Worm (Caenorhabditis elegans) whole organism, L2 larva: ENCODE measurements around the gene alkb-7.

Experiments used
- C34F6.9 ChIP-seq: fragments of 150-350 bp; optimal IDR thresholded peaks from 2 replicates; lab custom pipeline; 2014; ENCODE audit warnings: missing biosample characterization, missing genetic modification characterization
- ZK546.5 ChIP-seq: sonication (generic microtip); optimal IDR thresholded peaks from 2 replicates; lab custom pipeline; 2017; ENCODE audit warnings: missing biosample characterization, missing genetic modification characterization
- alr-1 ChIP-seq: fragments of 150-350 bp; optimal IDR thresholded peaks from 2 replicates; lab custom pipeline; 2014; ENCODE audit warnings: missing biosample characterization, missing genetic modification characterization
- aly-2 ChIP-seq: fragments of 150-350 bp; optimal IDR thresholded peaks from 2 replicates; lab custom pipeline; 2014; ENCODE audit warnings: missing biosample characterization, missing genetic modification characterization
- ama-1 ChIP-seq: fragments of 150-350 bp; optimal IDR thresholded peaks from 2 replicates; lab custom pipeline; 2018; ENCODE audit warnings: inconsistent platforms
- blmp-1 ChIP-seq: sonication (generic microtip); optimal IDR thresholded peaks from 2 replicates; lab custom pipeline; 2017; ENCODE audit warnings: missing genetic modification characterization, mild to moderate bottlenecking, missing compliant biosample characterization, antibody characterized with exemption, moderate library complexity; ENCODE audit not compliant: insufficient read depth
- crh-2 ChIP-seq: sonication (generic microtip); optimal IDR thresholded peaks from 2 replicates; lab custom pipeline; 2017; ENCODE audit warnings: missing biosample characterization, missing genetic modification characterization
- egl-27 ChIP-seq: sonication (generic microtip); optimal IDR thresholded peaks from 3 replicates; lab custom pipeline; 2017; ENCODE audit warnings: missing biosample characterization, missing genetic modification reagents, missing genetic modification characterization
- elt-1 ChIP-seq: fragments of 150-350 bp; optimal IDR thresholded peaks from 2 replicates; lab custom pipeline; 2014; ENCODE audit warnings: missing biosample characterization, missing genetic modification characterization
- elt-3 ChIP-seq: sonication (generic microtip); optimal IDR thresholded peaks from 2 replicates; lab custom pipeline; 2017; ENCODE audit warnings: missing biosample characterization, missing genetic modification characterization
- fos-1 ChIP-seq: fragments of 150-350 bp; optimal IDR thresholded peaks from 2 replicates; lab custom pipeline; 2014; ENCODE audit warnings: missing biosample characterization, missing genetic modification characterization
- lin-13 ChIP-seq: fragments of 150-350 bp; optimal IDR thresholded peaks from 2 replicates; lab custom pipeline; 2014; ENCODE audit warnings: missing biosample characterization, missing genetic modification reagents, missing genetic modification characterization
- lin-39 ChIP-seq: fragments of 150-350 bp; optimal IDR thresholded peaks from 2 replicates; lab custom pipeline; 2014; ENCODE audit warnings: missing biosample characterization, missing genetic modification reagents, missing genetic modification characterization
- lsy-2 ChIP-seq, 2 experiments: fragments of 150-350 bp in 1 of 2; sonication (generic microtip) in 1 of 2; optimal IDR thresholded peaks; 2 replicates each; lab custom pipeline; 2014 to 2017; ENCODE audit warnings: missing biosample characterization in 2 of 2, missing genetic modification characterization in 2 of 2
- mab-5 ChIP-seq: fragments of 150-350 bp; optimal IDR thresholded peaks from 2 replicates; lab custom pipeline; 2014; ENCODE audit warnings: missing biosample characterization, missing genetic modification characterization
- mbf-1 ChIP-seq: sonication (generic microtip); optimal IDR thresholded peaks from 2 replicates; lab custom pipeline; 2017; ENCODE audit warnings: missing biosample characterization, missing genetic modification characterization
- mdl-1 ChIP-seq, 2 experiments: fragments of 150-350 bp in 1 of 2; sonication (generic microtip) in 1 of 2; optimal IDR thresholded peaks; 2 replicates each; lab custom pipeline; 2017; ENCODE audit warnings: missing biosample characterization in 2 of 2, missing genetic modification characterization in 2 of 2
- nhr-11 ChIP-seq: fragments of 150-350 bp; optimal IDR thresholded peaks from 2 replicates; lab custom pipeline; 2014; ENCODE audit warnings: missing biosample characterization, missing genetic modification characterization
- nhr-12 ChIP-seq: fragments of 150-350 bp; optimal IDR thresholded peaks from 2 replicates; lab custom pipeline; 2014; ENCODE audit warnings: missing biosample characterization, missing genetic modification characterization
- nhr-129 ChIP-seq: fragments of 150-350 bp; optimal IDR thresholded peaks from 2 replicates; lab custom pipeline; 2014; ENCODE audit warnings: missing biosample characterization, missing genetic modification characterization
- nhr-21 ChIP-seq: fragments of 150-350 bp; optimal IDR thresholded peaks from 2 replicates; lab custom pipeline; 2014; ENCODE audit warnings: missing biosample characterization, missing genetic modification characterization
- nhr-23 ChIP-seq: fragments of 150-350 bp; optimal IDR thresholded peaks from 2 replicates; lab custom pipeline; 2014; ENCODE audit warnings: missing biosample characterization, missing genetic modification reagents, missing genetic modification characterization
- nhr-77 ChIP-seq: fragments of 150-350 bp; optimal IDR thresholded peaks from 2 replicates; lab custom pipeline; 2014; ENCODE audit warnings: missing biosample characterization, missing genetic modification characterization
- skn-1 ChIP-seq: sonication (generic microtip); optimal IDR thresholded peaks from 2 replicates; lab custom pipeline; 2017; ENCODE audit warnings: missing biosample characterization, missing genetic modification characterization
- sma-3 ChIP-seq: sonication (generic microtip); optimal IDR thresholded peaks from 2 replicates; lab custom pipeline; 2016; ENCODE audit warnings: missing genetic modification reagents, missing genetic modification characterization, missing compliant biosample characterization
- sma-9 ChIP-seq, 2 experiments: fragments of 150-350 bp in 1 of 2; sonication (generic microtip) in 1 of 2; optimal IDR thresholded peaks; 2 replicates each; lab custom pipeline; 2014 to 2016; ENCODE audit warnings: missing genetic modification characterization in 2 of 2, mild to moderate bottlenecking in 1 of 2, missing biosample characterization in 1 of 2, missing compliant biosample characterization in 1 of 2, missing genetic modification reagents in 1 of 2, moderate library complexity in 1 of 2
- snpc-4 ChIP-seq: fragments of 150-350 bp; optimal IDR thresholded peaks from 2 replicates; lab custom pipeline; 2014; ENCODE audit warnings: missing biosample characterization, missing genetic modification characterization
- unc-55 ChIP-seq: fragments of 150-350 bp; sonication (generic microtip); optimal IDR thresholded peaks from 3 replicates; lab custom pipeline; 2014; ENCODE audit warnings: missing biosample characterization, missing genetic modification reagents, missing genetic modification characterization
- ztf-11 ChIP-seq: sonication (generic microtip); optimal IDR thresholded peaks from 2 replicates; lab custom pipeline; 2017; ENCODE audit warnings: missing biosample characterization, missing genetic modification characterization
- ztf-4 ChIP-seq: fragments of 150-350 bp; optimal IDR thresholded peaks from 2 replicates; lab custom pipeline; 2014; ENCODE audit warnings: missing biosample characterization, missing genetic modification characterization

alkb-7 gene

DNA sequence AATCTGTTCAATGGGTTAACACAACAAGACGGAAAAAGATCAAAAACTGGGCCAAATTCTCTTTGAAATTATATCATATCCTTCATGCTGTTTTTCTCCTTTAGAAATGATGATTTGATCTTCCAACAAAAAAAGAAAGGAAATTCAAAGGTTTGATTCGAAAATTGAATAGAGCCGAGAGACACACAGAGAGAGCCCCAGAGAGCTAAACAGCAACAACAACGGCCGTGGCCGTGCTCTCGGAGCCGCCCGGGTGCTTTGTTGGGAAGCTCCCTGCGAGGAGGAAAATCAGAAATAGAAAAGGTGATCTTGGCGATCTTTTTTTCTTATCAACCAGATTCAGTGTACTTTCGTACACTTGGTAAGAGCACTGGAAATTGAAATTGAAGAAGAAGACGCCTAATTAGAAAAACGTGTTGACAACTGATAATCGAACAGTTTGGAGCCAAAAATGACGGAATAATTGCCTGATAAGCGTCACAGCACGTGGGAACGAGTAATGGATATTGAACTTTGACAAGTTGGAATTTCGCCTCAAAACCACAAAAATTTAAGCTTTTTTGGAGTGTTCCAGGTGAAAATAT, 9.3 kb upstream of the alkb-7 start:
- TF ChIP-seq sma-9 (GFP tag; optimal IDR thresholded peaks at IDR 0.05; lab: Kevin White, UChicago) (peak; percentile 50), sma-9 (tag; optimal IDR thresholded peaks at IDR 0.05; lab: Kevin White, UChicago) (no peak), alr-1 (no peak), crh-2 (peak; percentile 61), C34F6.9 (tag; lab: Kevin White, UChicago) (peak; percentile 30), fos-1 (peak; percentile 52), elt-1 (tag; lab: Kevin White, UChicago) (no peak), lin-13 (peak; percentile 25), unc-55 (GFP tag; lab: Kevin White, UChicago) (no peak), lsy-2 (tag; optimal IDR thresholded peaks at IDR 0.05; lab: Kevin White, UChicago) (peak in 1 of 2 experiments; percentile 26), lin-39 (tag; lab: Kevin White, UChicago) (no peak), ama-1 (peak; percentile 36)
- TF ChIP-seq, all 48 proteins: peak for 7

- TF ChIP-seq sma-3 (GFP tag; lab: Kevin White, UChicago) (no peak), elt-1 (tag; lab: Kevin White, UChicago) (no peak), elt-3 (no peak), nhr-77 (tag; lab: Kevin White, UChicago) (no peak), mab-5 (no peak), alr-1 (no peak), lin-13 (no peak), ztf-11 (tag; lab: Kevin White, UChicago) (no peak), nhr-23 (tag; lab: Kevin White, UChicago) (no peak), blmp-1 (tag; lab: Kevin White, UChicago) (no peak), nhr-21 (tag; lab: Kevin White, UChicago) (no peak)
Observed at ce11 chrII:12796040-12796502, 8.1 kb upstream of the alkb-7 start, which contains the start of gene cpt-1. TSS of gene cpt-1 (minus strand) at chrII:12796452.

ce11 chrII:12795188-12795587, 7.2 kb upstream of the alkb-7 start:
- TF ChIP-seq ztf-4 (peak; percentile 18), blmp-1 (tag; lab: Kevin White, UChicago) (no peak)

DNA sequence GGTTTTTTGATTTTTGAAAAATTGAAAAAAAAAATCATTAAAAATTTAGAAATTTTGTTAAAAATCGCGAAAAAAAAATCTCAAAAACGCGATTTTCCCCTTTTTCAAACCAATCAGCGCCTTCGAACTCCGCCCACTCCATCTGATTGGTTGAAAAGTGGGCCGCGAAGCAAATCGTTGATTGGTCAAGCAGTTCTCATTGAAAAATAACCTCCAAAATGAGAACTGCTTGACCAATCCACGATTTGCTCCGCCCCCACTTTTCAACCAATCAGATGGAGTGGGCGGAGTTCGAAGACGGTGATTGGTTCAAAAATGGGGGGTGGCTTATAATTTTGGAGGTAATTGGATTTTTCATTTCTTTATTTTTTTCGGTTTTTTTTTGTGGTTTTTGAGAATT, 2.4 kb upstream of the alkb-7 start:
- TF ChIP-seq C34F6.9 (tag; lab: Kevin White, UChicago), result no peak
- TF ChIP-seq, all 48 proteins: peak for 0

DNA sequence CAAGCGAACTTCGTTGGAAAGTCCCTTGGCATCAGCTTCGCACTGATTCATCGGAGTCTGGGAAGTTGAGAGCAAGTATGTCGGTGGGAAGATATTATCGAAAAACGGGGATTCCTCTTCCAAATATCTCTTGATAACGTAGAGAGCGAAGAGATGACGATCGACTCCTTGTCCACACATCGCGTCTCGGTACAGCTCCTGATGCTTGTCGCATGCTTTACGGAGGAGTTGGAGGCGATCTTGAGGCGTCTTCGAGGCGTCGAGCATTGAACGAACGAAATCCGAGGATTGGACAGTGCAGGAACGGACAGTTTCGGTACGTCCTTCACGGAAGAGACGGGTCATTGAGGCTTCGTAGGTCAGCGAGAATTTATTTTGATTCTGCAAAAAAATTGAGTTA, 1.5 kb upstream of the alkb-7 start:
- TF ChIP-seq nhr-77 (tag; lab: Kevin White, UChicago) (no peak), skn-1 (tag; lab: Kevin White, UChicago) (no peak), nhr-11 (no peak), ZK546.5 (tag; lab: Kevin White, UChicago) (no peak), sma-9 (GFP tag; optimal IDR thresholded peaks at IDR 0.05; lab: Kevin White, UChicago) (no peak), sma-9 (tag; optimal IDR thresholded peaks at IDR 0.05; lab: Kevin White, UChicago) (no peak), lin-39 (tag; lab: Kevin White, UChicago) (no peak), snpc-4 (tag; lab: Kevin White, UChicago) (no peak), elt-1 (tag; lab: Kevin White, UChicago) (no peak), mbf-1 (no peak), nhr-12 (tag; lab: Kevin White, UChicago) (no peak), nhr-129 (no peak), egl-27 (tag; lab: Kevin White, UChicago) (no peak), aly-2 (no peak), mab-5 (no peak)

DNA sequence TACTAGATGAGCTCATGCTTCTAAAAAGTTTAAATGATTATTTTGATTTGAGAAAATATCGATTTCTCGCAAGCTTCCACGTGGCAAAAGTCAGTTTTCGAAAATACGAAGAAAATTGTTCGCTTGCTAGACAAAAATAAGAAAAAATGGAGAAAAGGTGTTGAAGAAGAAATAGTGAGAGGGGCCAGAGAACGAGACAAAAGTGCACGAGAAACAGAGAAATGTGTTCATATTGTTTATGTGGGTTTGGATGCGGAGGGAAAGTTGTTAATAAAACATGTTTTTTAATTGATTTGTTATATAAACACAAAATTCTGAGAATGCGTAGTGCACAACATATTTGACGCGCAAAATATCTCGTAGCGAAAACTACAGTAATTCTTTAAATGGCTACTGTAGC, 2.6 kb downstream of the alkb-7 start, which contains the start of gene Y46G5A.15:
Y46G5A.15 (minus strand) TSS at position 26 of the 400 bp plus-strand sequence.
- TF ChIP-seq unc-55 (GFP tag; lab: Kevin White, UChicago), result peak; percentile 9
- peak in 1 of 2 experiments; percentile 1 for TF ChIP-seq mdl-1 (tag; optimal IDR thresholded peaks at IDR 0.05; lab: Kevin White, UChicago)
- no peak for TF ChIP-seq C34F6.9 (tag; lab: Kevin White, UChicago)
